Worm (Caenorhabditis elegans) whole organism, early embryonic: ENCODE results near the gene cex-2.
"Not testable (repeated sequence)": the region's sequence is repeated elsewhere in the genome, so short reads cannot be mapped to it uniquely, and the experiment has no call there.

ENCODE experiments used
- ama-1 ChIP-seq: fragments of 150-350 bp; optimal IDR thresholded peaks from 2 replicates; lab custom pipeline; 2014
- ets-7 ChIP-seq: sonication (generic microtip); optimal IDR thresholded peaks from 2 replicates; lab custom pipeline; 2016; ENCODE audit warnings: missing genotype, missing genetic modification characterization, missing compliant biosample characterization
- flt-1 ChIP-seq: fragments of 200-800 bp; sonication (Bioruptor generic); IDR thresholded peaks from 2 replicates; pipeline ENCODE4 v1.3.6; 2022; ENCODE audit warnings: missing genetic modification characterization, missing compliant biosample characterization
- hmbx-1 ChIP-seq: sonication (generic microtip); optimal IDR thresholded peaks from 2 replicates; lab custom pipeline; 2016; ENCODE audit warnings: mild to moderate bottlenecking, missing genetic modification characterization, missing compliant biosample characterization
- hmg-4 ChIP-seq: fragments of 200-800 bp; sonication (Bioruptor generic); optimal IDR thresholded peaks from 2 replicates; lab custom pipeline; 2018; ENCODE audit warnings: mild to moderate bottlenecking, missing genetic modification characterization, missing compliant biosample characterization
- pes-1 ChIP-seq: fragments of 200-800 bp; sonication (Bioruptor generic); IDR thresholded peaks from 2 replicates; pipeline ENCODE4 v1.3.6; 2022; ENCODE audit warnings: missing genetic modification reagents, missing genetic modification characterization, missing compliant biosample characterization
- scrt-1 ChIP-seq: fragments of 200-800 bp; sonication (Bioruptor generic); IDR thresholded peaks from 2 replicates; pipeline ENCODE4 v1.3.6; 2022; ENCODE audit warnings: missing genetic modification characterization, missing compliant biosample characterization
- sea-1 ChIP-seq: fragments of 200-800 bp; sonication (Bioruptor generic); conservative IDR thresholded peaks from 2 replicates; pipeline ENCODE4 v1.3.6; 2022; ENCODE audit warnings: missing genetic modification characterization, missing compliant biosample characterization
- tbx-37 ChIP-seq: fragments of 200-800 bp; sonication (Bioruptor generic); conservative IDR thresholded peaks from 2 replicates; pipeline ENCODE4 v1.3.6; 2022; ENCODE audit warnings: missing genetic modification reagents, missing genetic modification characterization, missing compliant biosample characterization
- tra-4 ChIP-seq: sonication (generic microtip); optimal IDR thresholded peaks from 2 replicates; lab custom pipeline; 2017; ENCODE audit warnings: missing genetic modification characterization, missing compliant biosample characterization

DNA sequence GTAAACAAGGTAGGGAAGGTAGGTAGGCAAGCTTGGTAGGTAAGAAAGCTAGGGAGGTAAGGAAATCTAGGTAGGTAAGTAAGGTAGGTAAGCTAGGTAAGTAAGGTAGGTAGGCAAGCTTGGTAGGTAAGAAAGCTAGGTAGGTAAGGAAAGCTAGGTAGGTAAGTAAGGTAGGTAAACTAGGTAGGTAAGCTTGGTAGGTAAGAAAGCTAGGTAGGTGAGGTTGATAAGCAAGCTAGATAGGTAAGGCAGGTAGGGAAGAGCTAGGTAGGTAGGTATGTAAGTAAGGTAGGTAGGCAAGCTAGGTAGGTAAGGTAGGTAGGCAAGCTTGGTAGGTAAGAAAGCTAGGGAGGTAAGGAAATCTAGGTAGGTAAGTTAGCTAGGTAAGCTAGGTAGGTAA, 47.9 kb upstream of the cex-2 start:
- TF ChIP-seq ama-1; hmg-4 (GFP tag; lab: Kevin White, UChicago); pes-1 (GFP tag; lab: Robert Waterston, UW); ets-7 (tag; lab: Kevin White, UChicago); hmbx-1 (tag; lab: Kevin White, UChicago); flt-1 (GFP tag; lab: Robert Waterston, UW); scrt-1; tbx-37 (GFP tag; lab: Robert Waterston, UW); tra-4 (tag; lab: Kevin White, UChicago): not testable (repeated sequence)
- 0 out of 2 replicates have a peak, but pooled peaks have one; percentile 43 for TF ChIP-seq sea-1 (GFP tag; lab: Robert Waterston, UW)
